Worm (Caenorhabditis elegans): ENCODE measurements around the gene C17F4.12.
"Not testable (repeated sequence)": the region's sequence is repeated elsewhere in the genome, so short reads cannot be mapped to it uniquely, and the experiment has no call there.

C17F4.12 gene

DNA sequence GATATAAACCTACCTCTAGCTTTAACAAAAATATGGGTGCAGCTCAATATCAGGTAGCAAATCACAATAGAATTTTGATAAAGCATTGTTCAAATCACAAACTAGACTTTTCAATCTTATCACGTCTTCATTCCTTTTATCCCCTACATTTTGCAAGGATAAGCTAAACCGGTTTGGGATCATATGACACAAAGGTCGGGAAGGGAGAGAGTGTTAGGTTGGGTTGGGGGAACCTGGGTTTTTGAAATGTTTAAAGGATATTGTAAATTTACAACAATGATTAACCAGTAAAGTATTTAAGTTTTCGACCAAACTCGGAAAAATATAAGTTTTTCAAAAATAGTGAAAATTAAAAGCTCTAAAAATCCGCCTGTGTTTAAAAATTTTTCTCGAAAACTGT is at the start of gene C17F4.12:
TSS of gene C17F4.12 (minus strand) at position 101 of the 400 bp plus-strand sequence.
- TF ChIP-seq tbx-37 (GFP tag; conservative IDR thresholded peaks at IDR 0.05): no peak
- no peak for TF ChIP-seq hnd-1 (tag; optimal IDR thresholded peaks at IDR 0.05)
- no peak for TF ChIP-seq tra-4 (tag; optimal IDR thresholded peaks at IDR 0.05)
- no peak for TF ChIP-seq pes-1 (GFP tag; IDR thresholded peaks at IDR 0.05)
- TF ChIP-seq sea-1 (GFP tag; conservative IDR thresholded peaks at IDR 0.05): no peak
- TF ChIP-seq B0310.2 (tag; optimal IDR thresholded peaks at IDR 0.05): no peak
- no peak for TF ChIP-seq aly-1 (tag; optimal IDR thresholded peaks at IDR 0.05)

DNA sequence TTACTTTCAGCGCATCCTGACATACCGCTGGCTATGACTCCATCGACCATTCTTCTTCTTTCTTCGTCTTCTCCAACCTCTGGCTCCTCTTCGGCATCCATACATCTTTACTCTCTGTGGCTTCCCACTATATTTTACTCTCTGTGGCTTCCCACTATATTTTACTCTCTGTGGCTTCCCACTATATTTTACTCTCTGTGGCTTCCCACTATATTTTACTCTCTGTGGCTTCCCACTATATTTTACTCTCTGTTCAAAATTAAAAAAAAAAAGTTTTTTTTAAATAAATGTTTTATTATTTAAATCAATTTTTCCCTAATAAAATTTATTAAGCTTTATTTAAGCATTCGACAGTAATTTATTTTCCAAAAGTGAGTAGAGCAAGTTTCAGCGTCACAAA is 46.6 kb upstream of the C17F4.12 start, which contains the start of gene F39E9.14:
TSS of gene F39E9.14 (minus strand) at position 101 of the 400 bp plus-strand sequence.
- not testable (repeated sequence) for TF ChIP-seq F13C5.2 (tag; optimal IDR thresholded peaks at IDR 0.05); tbx-11 (GFP tag; IDR thresholded peaks at IDR 0.05); hmg-4 (GFP tag; optimal IDR thresholded peaks at IDR 0.05)

DNA sequence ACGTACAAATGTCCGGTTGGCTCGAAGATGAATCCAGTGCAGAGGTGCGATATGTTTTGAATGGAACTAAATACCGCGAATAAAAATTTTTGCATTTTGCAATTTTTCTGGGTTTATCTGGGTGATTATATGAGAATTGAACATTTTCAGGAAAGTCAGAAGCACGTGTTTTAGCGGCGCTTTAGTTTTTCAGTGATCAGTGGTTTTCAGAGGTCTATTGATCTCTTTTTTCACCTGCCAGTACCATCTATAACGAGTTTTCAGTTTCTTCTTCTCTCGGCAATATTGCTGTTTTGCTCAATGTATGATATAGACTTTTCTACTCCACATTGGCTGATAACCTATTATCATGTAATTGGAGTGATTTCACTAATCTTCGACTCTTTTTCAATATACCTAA is 43.1 kb upstream of the C17F4.12 start, which contains the start of gene sri-63:
TSS of gene sri-63 (plus strand) at position 301 of the 400 bp plus-strand sequence.
- TF ChIP-seq tbx-11 (GFP tag; IDR thresholded peaks at IDR 0.05) (no peak), hmbx-1 (tag; optimal IDR thresholded peaks at IDR 0.05) (no peak), hnd-1 (tag; optimal IDR thresholded peaks at IDR 0.05) (no peak), B0310.2 (tag; optimal IDR thresholded peaks at IDR 0.05) (no peak), ceh-13 (GFP tag; optimal IDR thresholded peaks at IDR 0.05) (no peak), sea-1 (GFP tag; conservative IDR thresholded peaks at IDR 0.05) (no peak), tra-4 (tag; optimal IDR thresholded peaks at IDR 0.05) (no peak)

DNA sequence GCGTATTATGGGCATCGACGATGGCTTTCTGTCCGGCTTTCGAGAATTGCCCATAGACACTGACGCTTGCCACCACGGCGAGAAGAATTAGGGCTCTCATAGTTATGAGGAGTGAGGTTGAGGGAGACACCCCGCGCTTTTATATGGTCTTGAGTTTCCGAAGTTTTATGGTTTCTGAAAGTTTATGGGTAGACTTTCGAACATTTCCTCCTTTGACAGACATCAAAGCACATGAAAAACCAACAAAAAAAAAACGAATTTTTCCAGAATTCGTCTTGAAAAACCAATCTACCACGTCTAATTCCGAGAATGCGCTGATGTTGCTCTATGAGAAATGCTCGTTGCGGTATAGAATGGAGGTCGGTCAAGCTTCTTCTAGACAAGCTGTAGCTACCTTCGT is 40.6 kb upstream of the C17F4.12 start, which contains the start of gene scl-15:
TSS of gene scl-15 (minus strand) at position 101 of the 400 bp plus-strand sequence.
- TF ChIP-seq F13C5.2 (tag; optimal IDR thresholded peaks at IDR 0.05): no peak
- no peak for TF ChIP-seq hmg-4 (GFP tag; optimal IDR thresholded peaks at IDR 0.05)
- no peak for TF ChIP-seq scrt-1 (GFP tag; IDR thresholded peaks at IDR 0.05)
- TF ChIP-seq hmbx-1 (tag; optimal IDR thresholded peaks at IDR 0.05): no peak
- TF ChIP-seq flt-1 (GFP tag; IDR thresholded peaks at IDR 0.05): no peak
- no peak for TF ChIP-seq ceh-36 (tag; optimal IDR thresholded peaks at IDR 0.05)
- no peak for TF ChIP-seq sea-1 (GFP tag; conservative IDR thresholded peaks at IDR 0.05)
- no peak for TF ChIP-seq B0310.2 (tag; optimal IDR thresholded peaks at IDR 0.05)

DNA sequence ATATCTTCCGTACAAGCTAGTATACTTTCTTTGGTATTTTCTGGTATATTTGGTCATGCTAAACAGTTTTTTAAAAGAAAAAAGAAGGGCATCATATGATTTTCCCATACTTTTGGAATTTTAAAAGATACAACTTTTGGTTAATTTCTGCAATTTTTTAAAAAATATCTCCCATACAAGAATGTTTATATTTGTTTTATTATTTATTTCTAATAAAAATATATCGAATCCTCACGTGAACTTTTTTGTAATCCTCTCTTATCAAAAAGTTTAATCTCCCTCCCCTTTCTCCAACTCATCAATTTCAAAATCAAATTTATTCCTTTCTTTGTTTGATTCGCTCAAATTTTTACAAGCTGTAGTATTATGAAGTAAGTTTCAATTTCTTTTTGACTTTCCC is 38.4 kb upstream of the C17F4.12 start, which contains the start of gene nep-13:
TSS of gene nep-13 (plus strand) at position 301 of the 400 bp plus-strand sequence.
- TF ChIP-seq B0310.2 (tag; optimal IDR thresholded peaks at IDR 0.05) (no peak), pes-1 (GFP tag; IDR thresholded peaks at IDR 0.05) (no peak), F13C5.2 (tag; optimal IDR thresholded peaks at IDR 0.05) (no peak), ets-7 (tag; optimal IDR thresholded peaks at IDR 0.05) (no peak), hmg-4 (GFP tag; optimal IDR thresholded peaks at IDR 0.05) (no peak), ceh-13 (GFP tag; optimal IDR thresholded peaks at IDR 0.05) (no peak), ama-1 (optimal IDR thresholded peaks at IDR 0.05) (no peak)

DNA sequence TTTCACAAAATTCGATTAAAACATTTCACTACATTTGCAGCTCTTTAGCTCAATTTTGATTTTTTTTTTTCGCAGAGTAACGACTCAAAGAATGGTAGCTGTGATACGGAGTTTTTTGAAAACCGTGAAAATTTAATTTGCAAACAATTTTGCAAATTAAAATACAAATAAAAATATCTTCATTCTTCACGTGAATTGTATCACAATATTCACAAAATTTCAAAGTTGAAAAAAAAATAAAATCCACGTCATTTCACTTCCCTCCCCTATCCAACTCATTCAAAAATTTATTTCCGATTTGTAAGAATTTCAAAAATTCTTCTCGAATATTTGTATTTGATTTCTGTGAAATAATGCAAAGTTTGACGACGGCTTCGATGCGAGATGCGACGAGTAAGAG is 34.7 kb upstream of the C17F4.12 start, which contains the start of gene wht-4:
TSS of gene wht-4 (plus strand) at position 301 of the 400 bp plus-strand sequence.
- TF ChIP-seq F13C5.2 (tag; optimal IDR thresholded peaks at IDR 0.05): no peak
- no peak for TF ChIP-seq hnd-1 (tag; optimal IDR thresholded peaks at IDR 0.05)
- no peak for TF ChIP-seq tbx-37 (GFP tag; conservative IDR thresholded peaks at IDR 0.05)
- TF ChIP-seq ets-7 (tag; optimal IDR thresholded peaks at IDR 0.05): no peak
- no peak for TF ChIP-seq tbx-11 (GFP tag; IDR thresholded peaks at IDR 0.05)
- no peak for TF ChIP-seq sea-1 (GFP tag; conservative IDR thresholded peaks at IDR 0.05)

DNA sequence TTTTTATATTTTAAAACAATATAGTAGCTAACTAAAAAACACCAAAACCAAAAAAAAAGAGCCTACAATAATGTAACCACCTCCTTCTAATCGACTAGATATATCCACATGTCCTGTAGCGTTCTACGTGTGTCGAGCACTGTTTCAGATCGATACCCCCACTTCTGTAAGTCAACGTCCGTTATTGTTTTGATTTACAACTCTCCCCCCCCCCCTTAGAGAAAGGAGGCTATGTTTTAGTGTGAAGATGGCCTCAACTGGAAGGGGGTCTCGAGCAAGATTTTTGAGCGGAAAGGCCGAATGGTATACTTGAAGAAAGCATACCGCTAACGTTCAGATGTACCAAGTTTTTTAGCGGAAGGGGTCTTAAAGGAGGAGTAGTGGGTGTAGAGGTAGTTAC is 33.7 kb upstream of the C17F4.12 start, which contains the start of gene F02E11.4:
TSS of gene F02E11.4 (minus strand) at position 101 of the 400 bp plus-strand sequence.
- TF ChIP-seq B0310.2 (tag; optimal IDR thresholded peaks at IDR 0.05) (no peak), pes-1 (GFP tag; IDR thresholded peaks at IDR 0.05) (no peak), flt-1 (GFP tag; IDR thresholded peaks at IDR 0.05) (no peak), tbx-11 (GFP tag; IDR thresholded peaks at IDR 0.05) (no peak)

DNA sequence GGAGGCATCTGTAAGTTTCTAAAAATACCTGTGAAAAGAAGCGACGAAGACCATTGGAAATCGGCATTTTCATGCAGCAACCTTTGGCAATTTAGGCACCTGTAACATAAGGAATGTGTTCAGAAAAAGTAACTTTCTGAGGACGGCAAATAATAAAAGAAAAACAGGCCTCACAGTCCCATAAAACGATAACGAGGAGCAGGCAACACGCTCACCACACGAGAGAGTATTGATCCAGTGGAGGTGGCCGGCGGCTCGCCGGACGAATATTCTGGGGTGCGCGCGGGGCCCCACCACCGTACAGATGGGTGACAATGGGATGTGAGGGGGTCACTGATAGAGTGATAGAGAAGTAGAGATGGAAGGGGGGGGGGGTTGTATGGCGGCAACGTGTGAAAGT is 31.0 kb upstream of the C17F4.12 start, which contains the start of gene F02E11.3:
TSS of gene F02E11.3 (minus strand) at position 101 of the 400 bp plus-strand sequence.
- TF ChIP-seq hmbx-1 (tag; optimal IDR thresholded peaks at IDR 0.05) (no peak), sea-1 (GFP tag; conservative IDR thresholded peaks at IDR 0.05) (no peak), tbx-37 (GFP tag; conservative IDR thresholded peaks at IDR 0.05) (no peak), ets-7 (tag; optimal IDR thresholded peaks at IDR 0.05) (no peak), F13C5.2 (tag; optimal IDR thresholded peaks at IDR 0.05) (no peak), ama-1 (optimal IDR thresholded peaks at IDR 0.05) (no peak), B0310.2 (tag; optimal IDR thresholded peaks at IDR 0.05) (no peak), ceh-36 (tag; optimal IDR thresholded peaks at IDR 0.05) (no peak), tra-4 (tag; optimal IDR thresholded peaks at IDR 0.05) (no peak), pes-1 (GFP tag; IDR thresholded peaks at IDR 0.05) (no peak)

DNA sequence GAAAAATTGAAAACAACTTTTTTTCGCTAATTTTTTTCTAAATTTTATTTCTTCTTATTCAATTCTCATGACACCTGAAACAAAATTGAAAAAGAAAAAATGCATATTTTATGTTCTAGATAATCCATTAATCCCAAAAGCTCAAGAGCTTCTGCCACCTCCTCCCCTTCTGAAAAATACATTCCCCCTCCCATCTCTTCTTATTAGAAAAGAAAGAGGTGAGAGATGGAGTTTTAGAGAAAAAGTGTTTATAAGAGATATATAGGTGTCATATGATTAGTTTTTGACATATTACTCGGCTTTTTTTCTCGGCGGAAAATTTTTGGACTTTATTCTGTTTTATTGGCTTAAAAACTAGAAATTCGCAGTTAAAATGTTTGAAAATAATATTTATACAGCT is 26.6 kb upstream of the C17F4.12 start:
- TF ChIP-seq hmbx-1 (tag; optimal IDR thresholded peaks at IDR 0.05) (no peak), ama-1 (optimal IDR thresholded peaks at IDR 0.05) (no peak), tbx-37 (GFP tag; conservative IDR thresholded peaks at IDR 0.05) (no peak), scrt-1 (GFP tag; IDR thresholded peaks at IDR 0.05) (no peak), ets-7 (tag; optimal IDR thresholded peaks at IDR 0.05) (no peak), flt-1 (GFP tag; IDR thresholded peaks at IDR 0.05) (no peak), tra-4 (tag; optimal IDR thresholded peaks at IDR 0.05) (no peak), tbx-11 (GFP tag; IDR thresholded peaks at IDR 0.05) (no peak), ceh-36 (tag; optimal IDR thresholded peaks at IDR 0.05) (no peak), pes-1 (GFP tag; IDR thresholded peaks at IDR 0.05) (no peak), B0310.2 (tag; optimal IDR thresholded peaks at IDR 0.05) (no peak), ceh-13 (GFP tag; optimal IDR thresholded peaks at IDR 0.05) (no peak)
